Worm (Caenorhabditis elegans) whole organism, L1 larva: ENCODE results near the gene mpc-1.

Experiments used
- C16A3.4 ChIP-seq: fragments of 150-350 bp; optimal IDR thresholded peaks from 2 replicates; lab custom pipeline; 2014; ENCODE audit warnings: missing biosample characterization, missing genetic modification characterization
- F16B12.6 ChIP-seq: fragments of 150-350 bp; optimal IDR thresholded peaks from 2 replicates; lab custom pipeline; 2014; ENCODE audit warnings: missing biosample characterization, missing genetic modification characterization
- Y116A8C.19 ChIP-seq: sonication (generic microtip); optimal IDR thresholded peaks from 2 replicates; lab custom pipeline; 2016; ENCODE audit warnings: missing compliant biosample characterization, missing genetic modification characterization, borderline replicate concordance
- alr-1 ChIP-seq: fragments of 200-800 bp; sonication (Bioruptor generic); optimal IDR thresholded peaks from 2 replicates; lab custom pipeline; 2018; ENCODE audit warnings: borderline replicate concordance, mild to moderate bottlenecking, missing genetic modification characterization, missing compliant biosample characterization
- aly-2 ChIP-seq: fragments of 150-350 bp; optimal IDR thresholded peaks from 2 replicates; lab custom pipeline; 2014; ENCODE audit warnings: missing biosample characterization, missing genetic modification characterization
- ceh-63 ChIP-seq: fragments of 200-800 bp; sonication (Bioruptor generic); optimal IDR thresholded peaks from 2 replicates; lab custom pipeline; 2018; ENCODE audit warnings: mild to moderate bottlenecking, missing genetic modification characterization, missing compliant biosample characterization
- ceh-88 ChIP-seq: fragments of 200-800 bp; sonication (Bioruptor generic); IDR thresholded peaks from 2 replicates; pipeline ENCODE4 v1.3.6; 2022; ENCODE audit warnings: missing genetic modification characterization, missing compliant biosample characterization
- dpl-1 ChIP-seq, 3 experiments: fragments of 150-350 bp in 2 of 3; sonication (generic microtip) in 1 of 3; optimal IDR thresholded peaks; 2 replicates each; lab custom pipeline; 2014 to 2017; ENCODE audit warnings: missing biosample characterization in 3 of 3, missing genetic modification characterization in 3 of 3, missing genetic modification reagents in 3 of 3
- dsc-1 ChIP-seq: sonication (generic microtip); optimal IDR thresholded peaks from 2 replicates; lab custom pipeline; 2016; ENCODE audit warnings: mild to moderate bottlenecking, missing genetic modification characterization, missing compliant biosample characterization
- efl-1 ChIP-seq, 4 experiments: fragments of 150-350 bp; optimal IDR thresholded peaks in 3 of 4; peaks in 1 of 4; 1 replicate in 1 of 4; 2 replicates in 3 of 4; lab custom pipeline; 2014; ENCODE audit warnings: missing biosample characterization in 2 of 4, missing genetic modification characterization in 2 of 4, missing genetic modification reagents in 2 of 4
- efl-3 ChIP-seq: fragments of 200-800 bp; sonication (Bioruptor generic); optimal IDR thresholded peaks from 2 replicates; lab custom pipeline; 2018; ENCODE audit warnings: mild to moderate bottlenecking, missing genetic modification characterization, missing compliant biosample characterization
- egl-13 ChIP-seq: sonication (generic microtip); optimal IDR thresholded peaks from 2 replicates; lab custom pipeline; 2016; ENCODE audit warnings: missing genotype, missing genetic modification reagents, missing genetic modification characterization, missing compliant biosample characterization
- elt-3 ChIP-seq, 6 experiments: fragments of 150-350 bp in 1 of 6; sonication (generic microtip); optimal IDR thresholded peaks; 2 replicates each; lab custom pipeline; 2017 to 2018; ENCODE audit warnings: missing biosample characterization in 6 of 6, missing genetic modification characterization in 6 of 6, inconsistent platforms in 1 of 6
- fkh-10 ChIP-seq: sonication (generic microtip); optimal IDR thresholded peaks from 2 replicates; lab custom pipeline; 2017; ENCODE audit warnings: missing biosample characterization, missing genetic modification reagents, missing genetic modification characterization
- fkh-8 ChIP-seq: sonication (generic microtip); optimal IDR thresholded peaks from 2 replicates; lab custom pipeline; 2016; ENCODE audit warnings: mild to moderate bottlenecking, missing genetic modification characterization, missing compliant biosample characterization
- hlh-4 ChIP-seq: sonication (generic microtip); optimal IDR thresholded peaks from 2 replicates; lab custom pipeline; 2016; ENCODE audit warnings: mild to moderate bottlenecking, missing genetic modification characterization, missing compliant biosample characterization
- hpl-2 ChIP-seq: fragments of 150-350 bp; optimal IDR thresholded peaks from 2 replicates; lab custom pipeline; 2014; ENCODE audit warnings: missing biosample characterization, missing genetic modification reagents, missing genetic modification characterization
- isw-1 ChIP-seq: fragments of 200-800 bp; sonication (Bioruptor generic); IDR thresholded peaks from 2 replicates; pipeline ENCODE4 v1.3.6; 2022; ENCODE audit warnings: missing genetic modification characterization, missing compliant biosample characterization
- jun-1 ChIP-seq: fragments of 150-350 bp; optimal IDR thresholded peaks from 2 replicates; lab custom pipeline; 2014; ENCODE audit warnings: missing biosample characterization, missing genetic modification reagents, missing genetic modification characterization
- lin-14 ChIP-seq: fragments of 200-800 bp; sonication (Bioruptor generic); optimal IDR thresholded peaks from 2 replicates; lab custom pipeline; 2018; ENCODE audit warnings: mild to moderate bottlenecking, missing genetic modification characterization, moderate library complexity, missing compliant biosample characterization
- lin-15B ChIP-seq: fragments of 150-350 bp; sonication (generic microtip); optimal IDR thresholded peaks from 3 replicates; lab custom pipeline; 2014; ENCODE audit warnings: missing biosample characterization, missing genetic modification characterization
- lin-35 ChIP-seq, 2 experiments: fragments of 150-350 bp; optimal IDR thresholded peaks; 2 replicates each; lab custom pipeline; 2014; ENCODE audit warnings: missing biosample characterization in 2 of 2, missing genetic modification characterization in 2 of 2, missing genetic modification reagents in 2 of 2
- lsy-2 ChIP-seq, 2 experiments: fragments of 150-350 bp; optimal IDR thresholded peaks; 2 replicates each; lab custom pipeline; 2014; ENCODE audit warnings: missing biosample characterization in 2 of 2, missing genetic modification characterization in 2 of 2
- mab-9 ChIP-seq: fragments of 200-800 bp; sonication (Bioruptor generic); IDR thresholded peaks from 2 replicates; pipeline ENCODE4 v1.3.6; 2022; ENCODE audit warnings: missing genetic modification reagents, missing genetic modification characterization, missing compliant biosample characterization
- mdl-1 ChIP-seq, 2 experiments: fragments of 150-350 bp; optimal IDR thresholded peaks; 2 replicates each; lab custom pipeline; 2014 to 2017; ENCODE audit warnings: missing biosample characterization in 2 of 2, missing genetic modification characterization in 2 of 2, inconsistent platforms in 1 of 2
- mep-1 ChIP-seq: fragments of 150-350 bp; optimal IDR thresholded peaks from 2 replicates; lab custom pipeline; 2014; ENCODE audit warnings: missing biosample characterization, missing genetic modification characterization
- nhr-11 ChIP-seq: fragments of 150-350 bp; optimal IDR thresholded peaks from 2 replicates; lab custom pipeline; 2014; ENCODE audit warnings: missing biosample characterization, missing genetic modification characterization
- nhr-19 ChIP-seq: fragments of 200-800 bp; sonication (Bioruptor generic); conservative IDR thresholded peaks from 2 replicates; pipeline ENCODE4 v1.3.6; 2022; ENCODE audit warnings: missing genetic modification characterization, missing compliant biosample characterization
- nhr-20 ChIP-seq: sonication (generic microtip); optimal IDR thresholded peaks from 2 replicates; lab custom pipeline; 2016; ENCODE audit warnings: mild to moderate bottlenecking, missing genetic modification characterization, missing compliant biosample characterization
- nhr-237 ChIP-seq: fragments of 150-350 bp; optimal IDR thresholded peaks from 2 replicates; lab custom pipeline; 2014; ENCODE audit warnings: missing biosample characterization, missing genetic modification characterization
- nhr-84 ChIP-seq: sonication (generic microtip); optimal IDR thresholded peaks from 2 replicates; lab custom pipeline; 2017; ENCODE audit warnings: missing biosample characterization, missing genetic modification characterization
- nhr-85 ChIP-seq: sonication (generic microtip); peaks from one replicate; lab custom pipeline; 2016; ENCODE audit warnings: missing genetic modification characterization, inconsistent platforms, missing compliant biosample characterization
- pag-3 ChIP-seq: sonication (generic microtip); optimal IDR thresholded peaks from 2 replicates; lab custom pipeline; 2017; ENCODE audit warnings: missing genetic modification characterization, mild to moderate bottlenecking, missing compliant biosample characterization, antibody characterized with exemption, borderline replicate concordance; ENCODE audit not compliant: insufficient read depth
- pqm-1 ChIP-seq: sonication (generic microtip); optimal IDR thresholded peaks from 3 replicates; lab custom pipeline; 2017; ENCODE audit warnings: missing biosample characterization, missing genetic modification characterization
- rnt-1 ChIP-seq: sonication (generic microtip); optimal IDR thresholded peaks from 2 replicates; lab custom pipeline; 2016; ENCODE audit warnings: mild to moderate bottlenecking, missing genetic modification characterization, moderate library complexity, missing compliant biosample characterization
- skn-1 ChIP-seq: fragments of 150-350 bp; optimal IDR thresholded peaks from 2 replicates; lab custom pipeline; 2014; ENCODE audit warnings: missing biosample characterization, missing genetic modification characterization
- snu-23 ChIP-seq: sonication (generic microtip); optimal IDR thresholded peaks from 2 replicates; lab custom pipeline; 2016; ENCODE audit warnings: missing genetic modification characterization, missing compliant biosample characterization
- sptf-1 ChIP-seq: fragments of 150-350 bp; optimal IDR thresholded peaks from 2 replicates; lab custom pipeline; 2014; ENCODE audit warnings: missing biosample characterization, missing genetic modification characterization
- swsn-7 ChIP-seq: sonication (generic microtip); optimal IDR thresholded peaks from 2 replicates; lab custom pipeline; 2016; ENCODE audit warnings: missing genetic modification characterization, missing compliant biosample characterization
- unc-130 ChIP-seq: fragments of 150-350 bp; optimal IDR thresholded peaks from 2 replicates; lab custom pipeline; 2017; ENCODE audit warnings: missing biosample characterization, missing genetic modification characterization, inconsistent platforms
- unc-30 ChIP-seq: sonication (generic microtip); optimal IDR thresholded peaks from 2 replicates; lab custom pipeline; 2017; ENCODE audit warnings: missing biosample characterization, missing genetic modification characterization
- unc-86 ChIP-seq: sonication (generic microtip); optimal IDR thresholded peaks from 2 replicates; lab custom pipeline; 2016; ENCODE audit warnings: missing genetic modification characterization, missing compliant biosample characterization
- xbp-1 ChIP-seq: sonication (generic microtip); optimal IDR thresholded peaks from 2 replicates; lab custom pipeline; 2016; ENCODE audit warnings: missing genetic modification characterization, missing compliant biosample characterization

Gene mpc-1

DNA sequence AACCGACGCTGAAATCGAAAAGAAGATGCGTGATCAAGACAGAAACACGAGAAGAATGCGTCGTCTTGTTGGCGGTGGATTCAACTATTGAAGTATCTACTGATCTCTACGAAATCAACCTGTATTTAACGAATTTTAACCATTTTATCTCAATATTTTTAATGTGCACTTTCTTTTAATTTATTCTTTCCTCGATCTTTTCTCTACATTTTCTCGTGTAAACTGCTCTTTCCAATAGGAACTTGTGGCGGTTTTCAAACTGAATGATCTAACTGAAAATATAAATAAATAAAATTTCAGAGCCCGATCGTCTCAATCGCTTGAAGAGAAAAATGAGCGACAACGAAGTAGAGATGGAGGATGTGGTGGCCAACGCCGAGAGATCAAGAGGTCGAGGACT is 7.3 kb upstream of the mpc-1 start, which contains the start of gene rnp-4:
Gene rnp-4 (plus strand): TSS at position 301 of the 400 bp plus-strand sequence.
- TF ChIP-seq fkh-8 (tag; lab: Kevin White, UChicago) (no peak), nhr-19 (GFP tag; lab: Robert Waterston, UW) (no peak)

DNA sequence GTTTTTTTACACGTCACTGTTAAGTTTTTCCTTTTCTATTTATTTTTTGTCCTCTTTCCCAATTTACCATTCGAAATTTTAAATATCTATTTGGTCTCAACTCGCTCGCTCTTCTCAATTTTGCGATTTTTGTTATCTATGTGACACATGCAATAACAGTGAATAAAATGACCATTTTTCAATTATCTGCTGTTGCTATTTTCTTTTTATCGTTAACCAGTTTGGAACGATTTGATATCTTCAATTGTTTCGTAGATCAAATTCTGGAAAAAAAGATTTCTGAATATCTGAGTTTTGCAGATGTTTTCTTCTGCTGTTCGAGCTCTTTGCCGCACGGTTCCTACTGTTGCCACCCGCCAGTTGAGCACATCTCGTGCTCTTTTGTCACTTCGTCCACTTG is 6.1 kb upstream of the mpc-1 start, which contains the start of gene prdx-3:
Gene prdx-3 (plus strand): TSS at position 301 of the 400 bp plus-strand sequence.
- TF ChIP-seq sptf-1 (no peak), xbp-1 (tag; lab: Kevin White, UChicago) (no peak), nhr-84 (tag; lab: Kevin White, UChicago) (no peak), swsn-7 (tag; lab: Kevin White, UChicago) (no peak), lin-15B (no peak), mdl-1 (tag; optimal IDR thresholded peaks at IDR 0.05; lab: Kevin White, UChicago) (no peak), mep-1 (no peak), isw-1 (GFP tag; lab: Robert Waterston, UW) (no peak), mab-9 (GFP tag; lab: Robert Waterston, UW) (no peak), elt-3 (tag; optimal IDR thresholded peaks at IDR 0.05; lab: Kevin White, UChicago) (no peak)
- TF ChIP-seq, all 84 proteins: peak for 0

DNA sequence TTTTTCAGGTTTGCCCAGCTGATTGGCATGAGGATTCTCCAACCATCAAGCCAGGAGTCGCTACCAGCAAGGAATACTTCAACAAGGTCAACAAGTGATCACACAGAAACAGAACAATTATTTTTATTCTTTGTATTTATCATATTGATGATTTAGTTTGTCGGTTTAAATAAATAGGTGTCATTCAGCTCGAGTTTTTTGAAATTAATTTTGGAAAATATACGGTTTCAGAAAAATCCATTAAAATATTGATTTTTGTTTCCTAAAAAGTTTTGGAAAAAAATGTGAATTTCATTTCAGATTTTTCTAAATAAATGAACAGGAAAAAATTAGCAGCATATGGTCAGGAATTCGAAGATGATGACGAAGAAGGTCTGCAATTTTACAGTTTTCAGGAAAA is 5.0 kb upstream of the mpc-1 start, which contains the start of gene gpch-1:
Gene gpch-1 (plus strand): TSS at position 301 of the 400 bp plus-strand sequence.
- TF ChIP-seq nhr-237 (no peak), isw-1 (GFP tag; lab: Robert Waterston, UW) (no peak), pag-3 (tag; lab: Kevin White, UChicago) (no peak), alr-1 (tag; lab: Kevin White, UChicago) (no peak), lin-15B (no peak), skn-1 (tag; lab: Kevin White, UChicago) (no peak), egl-13 (tag; lab: Kevin White, UChicago) (no peak), nhr-11 (tag; lab: Kevin White, UChicago) (no peak), unc-130 (tag; lab: Kevin White, UChicago) (no peak), fkh-10 (no peak), efl-3 (GFP tag; lab: Kevin White, UChicago) (no peak), C16A3.4 (tag; lab: Kevin White, UChicago) (no peak), pqm-1 (no peak), Y116A8C.19 (tag; lab: Kevin White, UChicago) (no peak), dsc-1 (tag; lab: Kevin White, UChicago) (no peak), aly-2 (no peak), efl-1 (optimal IDR thresholded peaks at IDR 0.05; lab: Kevin White, UChicago) (no peak), efl-1 (GFP tag; optimal IDR thresholded peaks at IDR 0.05 in 1 of 2; lab: Kevin White, UChicago) (no peak), snu-23 (GFP tag; lab: Kevin White, UChicago) (no peak)

ce11 chrIII:4412108-4413009 is 898 bp upstream of the mpc-1 start:
- TF ChIP-seq fkh-8 (tag; lab: Kevin White, UChicago) (no peak), jun-1 (no peak), nhr-85 (tag; lab: Kevin White, UChicago) (peak; percentile 80), xbp-1 (tag; lab: Kevin White, UChicago) (peak; percentile 29), lin-35 (GFP tag; optimal IDR thresholded peaks at IDR 0.05; lab: Kevin White, UChicago) (peak; percentile 6 to 41), unc-30 (tag; lab: Kevin White, UChicago) (no peak), skn-1 (tag; lab: Kevin White, UChicago) (peak; percentile 10), hlh-4 (no peak), efl-1 (optimal IDR thresholded peaks at IDR 0.05; lab: Kevin White, UChicago) (peak; percentile 26 to 33), efl-1 (GFP tag; optimal IDR thresholded peaks at IDR 0.05 in 1 of 2; lab: Kevin White, UChicago) (peak in 1 of 2 experiments; percentile 28), lin-14 (GFP tag; lab: Kevin White, UChicago) (peak; percentile 88), unc-86 (tag; lab: Kevin White, UChicago) (no peak), ceh-88 (no peak), nhr-20 (tag; lab: Kevin White, UChicago) (peak; percentile 83), ceh-63 (GFP tag; lab: Kevin White, UChicago) (no peak), unc-130 (tag; lab: Kevin White, UChicago) (peak; percentile 3), F16B12.6 (tag; lab: Kevin White, UChicago) (peak; percentile 19), nhr-237 (no peak), rnt-1 (tag; lab: Kevin White, UChicago) (peak; percentile 48), mab-9 (GFP tag; lab: Robert Waterston, UW) (no peak), C16A3.4 (tag; lab: Kevin White, UChicago) (peak; percentile 27), dpl-1 (GFP tag; optimal IDR thresholded peaks at IDR 0.05; lab: Kevin White, UChicago) (peak; percentile 2 to 41 (median 4)), swsn-7 (tag; lab: Kevin White, UChicago) (peak; percentile 24), lsy-2 (tag; optimal IDR thresholded peaks at IDR 0.05; lab: Kevin White, UChicago) (peak; percentile 27 to 52), hpl-2 (GFP tag; lab: Kevin White, UChicago) (no peak)
